Worm (Caenorhabditis elegans) whole organism, L3 larva: Measurements from ENCODE around the gene F11E6.8.

Experiments
- R02D3.7 ChIP-seq: fragments of 150-350 bp; optimal IDR thresholded peaks from 2 replicates; lab custom pipeline; 2014; ENCODE audit warnings: missing biosample characterization, missing genetic modification characterization
- ZK546.5 ChIP-seq: sonication (generic microtip); optimal IDR thresholded peaks from 2 replicates; lab custom pipeline; 2017; ENCODE audit warnings: missing biosample characterization, missing genetic modification characterization
- aly-2 ChIP-seq: fragments of 150-350 bp; optimal IDR thresholded peaks from 2 replicates; lab custom pipeline; 2014; ENCODE audit warnings: missing biosample characterization, missing genetic modification characterization
- ama-1 ChIP-seq: fragments of 150-350 bp; optimal IDR thresholded peaks from 2 replicates; lab custom pipeline; 2018
- ceh-16 ChIP-seq: sonication (generic microtip); optimal IDR thresholded peaks from 2 replicates; lab custom pipeline; 2017; ENCODE audit warnings: missing biosample characterization, missing genetic modification characterization
- ceh-28 ChIP-seq: fragments of 150-350 bp; optimal IDR thresholded peaks from 2 replicates; lab custom pipeline; 2014; ENCODE audit warnings: missing biosample characterization, missing genetic modification reagents, missing genetic modification characterization
- ceh-82 ChIP-seq: fragments of 150-350 bp; optimal IDR thresholded peaks from 2 replicates; lab custom pipeline; 2014; ENCODE audit warnings: missing biosample characterization, missing genetic modification characterization
- ceh-9 ChIP-seq: sonication (generic microtip); optimal IDR thresholded peaks from 2 replicates; lab custom pipeline; 2018; ENCODE audit warnings: missing biosample characterization, missing genetic modification characterization
- daf-12 ChIP-seq: fragments of 150-350 bp; optimal IDR thresholded peaks from 2 replicates; lab custom pipeline; 2014; ENCODE audit warnings: missing biosample characterization, missing genetic modification reagents, missing genetic modification characterization
- egl-27 ChIP-seq: sonication (generic microtip); optimal IDR thresholded peaks from 4 replicates; lab custom pipeline; 2017; ENCODE audit warnings: missing biosample characterization, missing genetic modification reagents, missing genetic modification characterization
- egl-5 ChIP-seq: fragments of 150-350 bp; optimal IDR thresholded peaks from 2 replicates; lab custom pipeline; 2017; ENCODE audit warnings: missing biosample characterization, missing genetic modification reagents, missing genetic modification characterization, inconsistent platforms
- elt-1 ChIP-seq: fragments of 150-350 bp; optimal IDR thresholded peaks from 2 replicates; lab custom pipeline; 2014; ENCODE audit warnings: missing biosample characterization, missing genetic modification characterization
- elt-2 ChIP-seq: sonication (generic microtip); optimal IDR thresholded peaks from 2 replicates; lab custom pipeline; 2016; ENCODE audit warnings: missing genetic modification reagents, mild to moderate bottlenecking, missing genetic modification characterization, missing compliant biosample characterization
- elt-3 ChIP-seq, 3 experiments: fragments of 150-350 bp in 1 of 3; sonication (generic microtip) in 2 of 3; optimal IDR thresholded peaks; 2 replicates in 2 of 3; 4 replicates in 1 of 3; lab custom pipeline; 2014 to 2017; ENCODE audit warnings: missing biosample characterization in 3 of 3, missing genetic modification characterization in 3 of 3
- eor-1 ChIP-seq, 2 experiments: fragments of 150-350 bp; optimal IDR thresholded peaks; 2 replicates each; lab custom pipeline; 2014 to 2018; ENCODE audit warnings: missing biosample characterization in 2 of 2, missing genetic modification characterization in 2 of 2
- fkh-10 ChIP-seq: sonication (generic microtip); optimal IDR thresholded peaks from 2 replicates; lab custom pipeline; 2017; ENCODE audit warnings: missing biosample characterization, missing genetic modification reagents, missing genetic modification characterization
- hmg-11 ChIP-seq: sonication (generic microtip); optimal IDR thresholded peaks from 2 replicates; lab custom pipeline; 2016; ENCODE audit warnings: missing genetic modification characterization, missing compliant biosample characterization
- jun-1 ChIP-seq: fragments of 150-350 bp; optimal IDR thresholded peaks from 2 replicates; lab custom pipeline; 2014; ENCODE audit warnings: missing biosample characterization, missing genetic modification reagents, missing genetic modification characterization
- lin-15B ChIP-seq: fragments of 150-350 bp; optimal IDR thresholded peaks from 2 replicates; lab custom pipeline; 2014; ENCODE audit warnings: missing biosample characterization, missing genetic modification characterization
- lsy-12 ChIP-seq: sonication (generic microtip); optimal IDR thresholded peaks from 2 replicates; lab custom pipeline; 2016; ENCODE audit warnings: mild to moderate bottlenecking, missing genetic modification characterization, missing compliant biosample characterization
- mdl-1 ChIP-seq: fragments of 150-350 bp; optimal IDR thresholded peaks from 2 replicates; lab custom pipeline; 2014; ENCODE audit warnings: missing biosample characterization, missing genetic modification characterization
- nfya-1 ChIP-seq: sonication (generic microtip); optimal IDR thresholded peaks from 2 replicates; lab custom pipeline; 2017; ENCODE audit warnings: missing genetic modification characterization, mild to moderate bottlenecking, missing compliant biosample characterization, antibody characterized with exemption, moderate library complexity; ENCODE audit not compliant: insufficient read depth
- nhr-12 ChIP-seq: fragments of 150-350 bp; optimal IDR thresholded peaks from 2 replicates; lab custom pipeline; 2014; ENCODE audit warnings: missing biosample characterization, missing genetic modification characterization
- nhr-23 ChIP-seq: fragments of 150-350 bp; optimal IDR thresholded peaks from 2 replicates; lab custom pipeline; 2014; ENCODE audit warnings: missing biosample characterization, missing genetic modification reagents, missing genetic modification characterization
- nhr-237 ChIP-seq: fragments of 150-350 bp; optimal IDR thresholded peaks from 2 replicates; lab custom pipeline; 2014; ENCODE audit warnings: missing biosample characterization, missing genetic modification characterization
- nhr-28 ChIP-seq: fragments of 150-350 bp; optimal IDR thresholded peaks from 2 replicates; lab custom pipeline; 2014; ENCODE audit warnings: missing biosample characterization, missing genetic modification characterization
- nhr-67 ChIP-seq: fragments of 150-350 bp; optimal IDR thresholded peaks from 2 replicates; lab custom pipeline; 2014; ENCODE audit warnings: missing biosample characterization, missing genetic modification characterization
- nhr-76 ChIP-seq: fragments of 150-350 bp; sonication (generic microtip); optimal IDR thresholded peaks from 5 replicates; lab custom pipeline; 2014; ENCODE audit warnings: missing biosample characterization, missing genetic modification characterization
- nhr-77 ChIP-seq: fragments of 150-350 bp; optimal IDR thresholded peaks from 2 replicates; lab custom pipeline; 2014; ENCODE audit warnings: missing biosample characterization, missing genetic modification characterization
- pha-4 ChIP-seq: fragments of 150-350 bp; optimal IDR thresholded peaks from 2 replicates; lab custom pipeline; 2014; ENCODE audit warnings: missing biosample characterization, missing genetic modification reagents, missing genetic modification characterization
- pqm-1 ChIP-seq: fragments of 150-350 bp; optimal IDR thresholded peaks from 2 replicates; lab custom pipeline; 2017; ENCODE audit warnings: missing biosample characterization, missing genetic modification characterization, inconsistent platforms
- sea-2 ChIP-seq: fragments of 150-350 bp; sonication (generic microtip); optimal IDR thresholded peaks from 4 replicates; lab custom pipeline; 2014; ENCODE audit warnings: missing biosample characterization, missing genetic modification reagents, missing genetic modification characterization
- skn-1 ChIP-seq: fragments of 150-350 bp; optimal IDR thresholded peaks from 2 replicates; lab custom pipeline; 2014; ENCODE audit warnings: missing biosample characterization, missing genetic modification characterization
- snpc-4 ChIP-seq: fragments of 150-350 bp; optimal IDR thresholded peaks from 2 replicates; lab custom pipeline; 2014; ENCODE audit warnings: missing biosample characterization, missing genetic modification characterization
- tbx-2 ChIP-seq: sonication (generic microtip); optimal IDR thresholded peaks from 2 replicates; lab custom pipeline; 2016; ENCODE audit warnings: mild to moderate bottlenecking, missing genetic modification characterization, missing compliant biosample characterization
- unc-39 ChIP-seq: sonication (generic microtip); optimal IDR thresholded peaks from 4 replicates; lab custom pipeline; 2017; ENCODE audit warnings: missing biosample characterization, missing genetic modification characterization
- unc-62 ChIP-seq: fragments of 150-350 bp; sonication (generic microtip); optimal IDR thresholded peaks from 4 replicates; lab custom pipeline; 2014; ENCODE audit warnings: missing biosample characterization, missing genetic modification reagents, missing genetic modification characterization
- zag-1 ChIP-seq: fragments of 150-350 bp; optimal IDR thresholded peaks from 2 replicates; lab custom pipeline; 2014; ENCODE audit warnings: missing biosample characterization, missing genetic modification characterization

Gene F11E6.8

ce11 chrIV:17417723-17418122 lies 32.6 kb downstream of the F11E6.8 start, which contains the start of gene npr-26:
TSS of gene npr-26 (minus strand) at chrIV:17417823.
- TF ChIP-seq R02D3.7 (tag; lab: Kevin White, UChicago) (no peak), hmg-11 (no peak), ceh-82 (tag; lab: Kevin White, UChicago) (no peak), egl-27 (no peak), nhr-77 (tag; lab: Kevin White, UChicago) (no peak), elt-2 (tag; lab: Kevin White, UChicago) (no peak), zag-1 (tag; lab: Kevin White, UChicago) (no peak), nhr-67 (tag; lab: Kevin White, UChicago) (no peak), nhr-23 (tag; lab: Kevin White, UChicago) (no peak), ama-1 (no peak), pqm-1 (no peak), unc-62 (GFP tag; lab: Kevin White, UChicago) (no peak), nhr-76 (tag; lab: Kevin White, UChicago) (no peak), jun-1 (tag; lab: Kevin White, UChicago) (no peak), mdl-1 (tag; lab: Kevin White, UChicago) (no peak), ceh-16 (tag; lab: Kevin White, UChicago) (no peak), nhr-237 (tag; lab: Kevin White, UChicago) (no peak), elt-1 (tag; lab: Kevin White, UChicago) (no peak), aly-2 (no peak)

- TF ChIP-seq nhr-76 (tag; lab: Kevin White, UChicago) (no peak), jun-1 (tag; lab: Kevin White, UChicago) (no peak), nhr-12 (tag; lab: Kevin White, UChicago) (no peak), unc-62 (GFP tag; lab: Kevin White, UChicago) (no peak), elt-3 (tag; optimal IDR thresholded peaks at IDR 0.05; lab: Kevin White, UChicago) (no peak), unc-39 (tag; lab: Kevin White, UChicago) (no peak), nfya-1 (no peak), fkh-10 (GFP tag; lab: Kevin White, UChicago) (no peak), nhr-23 (tag; lab: Kevin White, UChicago) (no peak), aly-2 (no peak), zag-1 (tag; lab: Kevin White, UChicago) (no peak), eor-1 (tag; optimal IDR thresholded peaks at IDR 0.05; lab: Kevin White, UChicago) (no peak), tbx-2 (tag; lab: Kevin White, UChicago) (no peak), nhr-77 (tag; lab: Kevin White, UChicago) (no peak), ceh-28 (no peak), ceh-9 (tag; lab: Kevin White, UChicago) (no peak), ceh-16 (tag; lab: Kevin White, UChicago) (no peak), egl-27 (no peak), ZK546.5 (no peak)
- TF ChIP-seq, all 47 proteins: peak for 0
Observed at ce11 chrIV:17413343-17413742, 37.0 kb downstream of the F11E6.8 start.

ce11 chrIV:17407491-17407890 lies 42.9 kb downstream of the F11E6.8 start, which contains the start of gene T02D1.9:
TSS of gene T02D1.9 (minus strand) at chrIV:17407591.
- TF ChIP-seq ceh-28: no peak
- no peak for TF ChIP-seq daf-12 (tag; lab: Kevin White, UChicago)
- TF ChIP-seq snpc-4 (tag; lab: Kevin White, UChicago): no peak
- TF ChIP-seq elt-1 (tag; lab: Kevin White, UChicago): no peak
- no peak for TF ChIP-seq aly-2
- no peak for TF ChIP-seq fkh-10 (GFP tag; lab: Kevin White, UChicago)
- TF ChIP-seq unc-62 (GFP tag; lab: Kevin White, UChicago): no peak
- no peak for TF ChIP-seq lsy-12 (tag; lab: Kevin White, UChicago)
- no peak for TF ChIP-seq tbx-2 (tag; lab: Kevin White, UChicago)
- TF ChIP-seq nhr-237 (tag; lab: Kevin White, UChicago): no peak
- TF ChIP-seq ceh-16 (tag; lab: Kevin White, UChicago): no peak
- no peak for TF ChIP-seq ceh-82 (tag; lab: Kevin White, UChicago)
- no peak for TF ChIP-seq nhr-76 (tag; lab: Kevin White, UChicago)
- no peak for TF ChIP-seq ceh-9 (tag; lab: Kevin White, UChicago)
- TF ChIP-seq hmg-11: no peak

ce11 chrIV:17407025-17407424 lies 43.3 kb downstream of the F11E6.8 start, which contains the start of gene T02D1.7:
TSS of gene T02D1.7 (minus strand) at chrIV:17407125.
- TF ChIP-seq nhr-28 (tag; lab: Kevin White, UChicago) (no peak), egl-5 (tag; lab: Kevin White, UChicago) (no peak), tbx-2 (tag; lab: Kevin White, UChicago) (no peak), ama-1 (no peak), skn-1 (tag; lab: Kevin White, UChicago) (no peak), sea-2 (GFP tag; lab: Kevin White, UChicago) (no peak), pha-4 (tag; lab: Kevin White, UChicago) (no peak), ceh-28 (no peak), fkh-10 (GFP tag; lab: Kevin White, UChicago) (no peak), lin-15B (tag; lab: Kevin White, UChicago) (no peak), elt-2 (tag; lab: Kevin White, UChicago) (no peak), nhr-12 (tag; lab: Kevin White, UChicago) (no peak)
